Fruit fly (Drosophila melanogaster): ENCODE data around the gene KrT95D.
A peak's percentile ranks its signal among the peaks of the same experiment; 100 is the strongest.

KrT95D gene

dm6 chr3R:24010637-24011214, 20.9 kb downstream of the KrT95D start (continued):
- peak; percentile 64 for TF ChIP-seq danr (GFP tag; IDR thresholded peaks at IDR 0.05)
- no peak for TF ChIP-seq tup (GFP tag; optimal IDR thresholded peaks at IDR 0.05)
- peak; percentile 39 for TF ChIP-seq CG1603 (tag; optimal IDR thresholded peaks at IDR 0.05)
- no peak for TF ChIP-seq sens-2 (GFP tag; IDR thresholded peaks at IDR 0.05)
- no peak for TF ChIP-seq Doc3 (GFP tag; IDR thresholded peaks at IDR 0.05; ENCODE audit: partially characterized antibody)
- peak; percentile 30 for TF ChIP-seq CrebB (tag; optimal IDR thresholded peaks at IDR 0.05)
- 0 out of 2 replicates have a peak, but pooled peaks have one; percentile 15 for TF ChIP-seq GATAe (GFP tag; conservative IDR thresholded peaks at IDR 0.05)
- peak; percentile 7 for TF ChIP-seq CG16815 (GFP tag; optimal IDR thresholded peaks at IDR 0.05)
- no peak for TF ChIP-seq abd-A (tag; optimal IDR thresholded peaks at IDR 0.05)
- peak; percentile 55 for TF ChIP-seq CG9932 (GFP tag; IDR thresholded peaks at IDR 0.05)
- TF ChIP-seq CG17568 (GFP tag; optimal IDR thresholded peaks at IDR 0.05), result peak; percentile 18
- peak; percentile 33 for TF ChIP-seq CG4404 (GFP tag; IDR thresholded peaks at IDR 0.05)
- peak; percentile 57 for TF ChIP-seq B-H1 (GFP tag; IDR thresholded peaks at IDR 0.05)
- TF ChIP-seq luna (GFP tag; optimal IDR thresholded peaks at IDR 0.05), result no peak
- no peak for TF ChIP-seq CG11398 (GFP tag; optimal IDR thresholded peaks at IDR 0.05)
- no peak for TF ChIP-seq chm (GFP tag; IDR thresholded peaks at IDR 0.05)
- peak; percentile 73 for TF ChIP-seq Sox102F (GFP tag; optimal IDR thresholded peaks at IDR 0.05)
- no peak for TF ChIP-seq BEAF-32 (GFP tag; optimal IDR thresholded peaks at IDR 0.05)
- TF ChIP-seq CG16779 (GFP tag; IDR thresholded peaks at IDR 0.05), result no peak
- TF ChIP-seq Blimp-1 (GFP tag; optimal IDR thresholded peaks at IDR 0.05), result peak; percentile 53
- TF ChIP-seq Mrtf (GFP tag; IDR thresholded peaks at IDR 0.05), result peak; percentile 52; the same call in 1 of the 3 replicates
- TF ChIP-seq CG12071 (GFP tag; optimal IDR thresholded peaks at IDR 0.05), result peak; percentile 5
- TF ChIP-seq CG1792 (GFP tag; optimal IDR thresholded peaks at IDR 0.05), result no peak
- TF ChIP-seq lilli (GFP tag; optimal IDR thresholded peaks at IDR 0.05), result peak; percentile 42
- TF ChIP-seq CG1832 (GFP tag; optimal IDR thresholded peaks at IDR 0.05), result no peak
- peak; percentile 69 for TF ChIP-seq unpg (GFP tag; optimal IDR thresholded peaks at IDR 0.05)
- TF ChIP-seq cg (GFP tag; optimal IDR thresholded peaks at IDR 0.05), result no peak
- no peak for TF ChIP-seq CG1529 (GFP tag; optimal IDR thresholded peaks at IDR 0.05)
- TF ChIP-seq dan (GFP tag; IDR thresholded peaks at IDR 0.05), result no peak
- TF ChIP-seq Dip3 (GFP tag; optimal IDR thresholded peaks at IDR 0.05), result no peak
- TF ChIP-seq phol (tag; optimal IDR thresholded peaks at IDR 0.05), result peak; percentile 41
- TF ChIP-seq Six4 (GFP tag; optimal IDR thresholded peaks at IDR 0.05), result no peak
- TF ChIP-seq sc (optimal IDR thresholded peaks at IDR 0.05), result no peak
- TF ChIP-seq sc (GFP tag; optimal IDR thresholded peaks at IDR 0.05), result peak; percentile 23
- no peak for TF ChIP-seq CG4707 (GFP tag; optimal IDR thresholded peaks at IDR 0.05)
- TF ChIP-seq Ssrp (tag; optimal IDR thresholded peaks at IDR 0.05), result peak; percentile 43
- TF ChIP-seq z (GFP tag; IDR thresholded peaks at IDR 0.05), result no peak
- peak; percentile 65; the same call in 1 of the 2 replicates for TF ChIP-seq Xrp1 (GFP tag; IDR thresholded peaks at IDR 0.05)
- peak; percentile 28; the same call in 1 of the 2 replicates for TF ChIP-seq CG11085 (GFP tag; IDR thresholded peaks at IDR 0.05)
- TF ChIP-seq zf30C (GFP tag; optimal IDR thresholded peaks at IDR 0.05), result peak; percentile 8
- no peak for TF ChIP-seq NK7.1 (GFP tag; optimal IDR thresholded peaks at IDR 0.05)
- TF ChIP-seq pho (GFP tag; optimal IDR thresholded peaks at IDR 0.05), result no peak
- TF ChIP-seq CG13287 (GFP tag; IDR thresholded peaks at IDR 0.05; ENCODE audit: partially characterized antibody), result no peak
- TF ChIP-seq CG33213 (GFP tag; optimal IDR thresholded peaks at IDR 0.05), result no peak
- no peak for TF ChIP-seq insv (GFP tag; optimal IDR thresholded peaks at IDR 0.05)
- peak; percentile 26 for TF ChIP-seq Deaf1 (tag; optimal IDR thresholded peaks at IDR 0.05)
- no peak for TF ChIP-seq CG18764 (GFP tag; optimal IDR thresholded peaks at IDR 0.05)
- no peak for TF ChIP-seq bab2 (GFP tag; optimal IDR thresholded peaks at IDR 0.05)
- TF ChIP-seq dati (GFP tag; IDR thresholded peaks at IDR 0.05), result no peak
- no peak for TF ChIP-seq CG2129 (GFP tag; IDR thresholded peaks at IDR 0.05; ENCODE audit: partially characterized antibody)
- 0 out of 2 replicates have a peak, but pooled peaks have one; percentile 63 for TF ChIP-seq rib (GFP tag; IDR thresholded peaks at IDR 0.05)

Data from whole organism, embryonic.